Worm (Caenorhabditis elegans) whole organism, mixed stage, embryonic: ENCODE measurements around the gene gas-1.

Experiments
- ces-1 ChIP-seq: fragments of 150-350 bp; optimal IDR thresholded peaks from 2 replicates; lab custom pipeline; 2014; ENCODE audit warnings: missing biosample characterization, missing genetic modification reagents, missing genetic modification characterization
- drap-1 ChIP-seq: fragments of 200-800 bp; sonication (Bioruptor generic); optimal IDR thresholded peaks from 3 replicates; lab custom pipeline; 2018; ENCODE audit warnings: mild to moderate bottlenecking, missing genetic modification characterization, missing compliant biosample characterization
- mab-5 ChIP-seq: fragments of 150-350 bp; optimal IDR thresholded peaks from 2 replicates; lab custom pipeline; 2014; ENCODE audit warnings: missing biosample characterization, missing genetic modification characterization
- sptf-1 ChIP-seq: sonication (generic microtip); optimal IDR thresholded peaks from 2 replicates; lab custom pipeline; 2017; ENCODE audit warnings: mild to moderate bottlenecking, missing genetic modification characterization, moderate library complexity, missing compliant biosample characterization

DNA sequence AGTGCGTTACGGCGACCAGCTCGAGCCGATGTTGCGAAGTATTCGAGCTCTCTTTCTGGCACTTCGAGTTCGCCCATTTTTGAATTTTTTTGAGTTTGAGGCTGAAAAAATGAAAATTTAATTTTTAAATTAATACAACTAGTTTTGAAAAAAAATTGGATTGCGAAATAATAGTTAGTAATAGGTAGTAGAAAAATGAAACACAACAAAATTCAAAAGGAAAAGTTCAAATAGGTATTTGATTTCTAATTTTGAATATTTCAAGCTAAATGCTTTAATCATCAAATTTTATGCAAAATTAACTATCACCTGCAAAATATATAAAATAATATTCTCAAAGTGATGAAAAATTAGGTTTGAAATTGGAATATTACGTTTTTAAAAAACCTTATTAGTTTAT is 40.1 kb upstream of the gas-1 start, which contains the start of gene K09E9.4:
- TF ChIP-seq sptf-1 (tag; lab: Kevin White, UChicago): no peak
- no peak for TF ChIP-seq mab-5 (tag; lab: Kevin White, UChicago)
- no peak for TF ChIP-seq ces-1 (GFP tag; lab: Kevin White, UChicago)
- TF ChIP-seq drap-1 (GFP tag; lab: Kevin White, UChicago): no peak
